Fruit fly (Drosophila melanogaster): ENCODE data around the gene CG10300.

Gene CG10300

dm6 chr3R:23752728-23753127 lies 41.4 kb downstream of the CG10300 start, which contains the start of the genes RanBP3 and Rpt5:
Gene RanBP3, minus strand, starts transcription at chr3R:23752834.
Gene Rpt5, plus strand, starts transcription at chr3R:23752876.
- TF ChIP-seq CG33017 (tag; optimal IDR thresholded peaks at IDR 0.05) = peak; percentile 59
- TF ChIP-seq cic (GFP tag; optimal IDR thresholded peaks at IDR 0.05) = peak; percentile 37
- TF ChIP-seq CG12768 (GFP tag; optimal IDR thresholded peaks at IDR 0.05) = peak; percentile 86
- TF ChIP-seq toe (GFP tag; optimal IDR thresholded peaks at IDR 0.05) = peak; percentile 26
- peak; percentile 67 for TF ChIP-seq bab1 (GFP tag; optimal IDR thresholded peaks at IDR 0.05)
- no peak for TF ChIP-seq kay (GFP tag; ENCODE audit: borderline replicate concordance)
- TF ChIP-seq CG7045 (GFP tag; optimal IDR thresholded peaks at IDR 0.05) = peak; percentile 55
- TF ChIP-seq CG11617 (GFP tag; optimal IDR thresholded peaks at IDR 0.05) = peak; percentile 70
- TF ChIP-seq Hr96 (GFP tag; optimal IDR thresholded peaks at IDR 0.05) = no peak
- peak; percentile 77 for TF ChIP-seq pad (GFP tag; optimal IDR thresholded peaks at IDR 0.05)
- TF ChIP-seq CG14711 (tag; optimal IDR thresholded peaks at IDR 0.05) = peak; percentile 75
- TF ChIP-seq Clk (GFP tag; optimal IDR thresholded peaks at IDR 0.05) = peak; percentile 40
- TF ChIP-seq cnc (optimal IDR thresholded peaks at IDR 0.05) = peak; percentile 56 to 92
- TF ChIP-seq CG1620 (GFP tag; optimal IDR thresholded peaks at IDR 0.05) = peak; percentile 82
- peak; percentile 80 for TF ChIP-seq CG7101 (tag; optimal IDR thresholded peaks at IDR 0.05)
- TF ChIP-seq Mnt (GFP tag; optimal IDR thresholded peaks at IDR 0.05) = peak; percentile 68
- TF ChIP-seq tj (GFP tag; optimal IDR thresholded peaks at IDR 0.05) = no peak
- no peak for TF ChIP-seq CG5204 (GFP tag; optimal IDR thresholded peaks at IDR 0.05)
- TF ChIP-seq ovo (GFP tag; optimal IDR thresholded peaks at IDR 0.05) = peak; percentile 12
- peak; percentile 81 for TF ChIP-seq Crg-1 (GFP tag; optimal IDR thresholded peaks at IDR 0.05)

dm6 chr3R:23757912-23758607 lies 46.7 kb downstream of the CG10300 start, which contains the start of the genes PTPMT1 and Hrd3:
Gene PTPMT1, plus strand, starts transcription at chr3R:23758339.
Gene Hrd3, minus strand, starts transcription at chr3R:23758557.
- TF ChIP-seq tj (GFP tag; optimal IDR thresholded peaks at IDR 0.05) = peak; percentile 93
- TF ChIP-seq toe (GFP tag; optimal IDR thresholded peaks at IDR 0.05) = peak; percentile 99
- TF ChIP-seq Hr96 (GFP tag; optimal IDR thresholded peaks at IDR 0.05) = peak; percentile 98
- no peak for TF ChIP-seq kay (GFP tag; ENCODE audit: borderline replicate concordance)
- TF ChIP-seq Crg-1 (GFP tag; optimal IDR thresholded peaks at IDR 0.05) = peak; percentile 98
- TF ChIP-seq ovo (GFP tag; optimal IDR thresholded peaks at IDR 0.05) = peak; percentile 95
- TF ChIP-seq bab1 (GFP tag; optimal IDR thresholded peaks at IDR 0.05) = peak; percentile 96
- TF ChIP-seq CG5204 (GFP tag; optimal IDR thresholded peaks at IDR 0.05) = peak; percentile 99
- peak; percentile 100 for TF ChIP-seq CG11617 (GFP tag; optimal IDR thresholded peaks at IDR 0.05)
- peak; percentile 88 for TF ChIP-seq cic (GFP tag; optimal IDR thresholded peaks at IDR 0.05)
- TF ChIP-seq CG1620 (GFP tag; optimal IDR thresholded peaks at IDR 0.05) = peak; percentile 99
- peak; percentile 95 for TF ChIP-seq Mnt (GFP tag; optimal IDR thresholded peaks at IDR 0.05)
- peak; percentile 94 for TF ChIP-seq CG14711 (tag; optimal IDR thresholded peaks at IDR 0.05)
- TF ChIP-seq CG7045 (GFP tag; optimal IDR thresholded peaks at IDR 0.05) = peak; percentile 99
- peak; percentile 97 for TF ChIP-seq CG33017 (tag; optimal IDR thresholded peaks at IDR 0.05)
- peak; percentile 98 for TF ChIP-seq CG7101 (tag; optimal IDR thresholded peaks at IDR 0.05)
- no peak for TF ChIP-seq cnc (optimal IDR thresholded peaks at IDR 0.05)
- peak; percentile 97 for TF ChIP-seq Clk (GFP tag; optimal IDR thresholded peaks at IDR 0.05)
- peak; percentile 95 for TF ChIP-seq pad (GFP tag; optimal IDR thresholded peaks at IDR 0.05)
- peak; percentile 99 for TF ChIP-seq CG12768 (GFP tag; optimal IDR thresholded peaks at IDR 0.05)

dm6 chr3R:23760219-23761018 lies 49.1 kb downstream of the CG10300 start, which contains the start of gene SdhD:
Gene SdhD, minus strand, starts transcription at chr3R:23760600.
- TF ChIP-seq CG11617 (GFP tag; optimal IDR thresholded peaks at IDR 0.05) (peak; percentile 37), tj (GFP tag; optimal IDR thresholded peaks at IDR 0.05) (no peak), CG12768 (GFP tag; optimal IDR thresholded peaks at IDR 0.05) (peak; percentile 64), ovo (GFP tag; optimal IDR thresholded peaks at IDR 0.05) (peak; percentile 0), Clk (GFP tag; optimal IDR thresholded peaks at IDR 0.05) (no peak), CG14711 (tag; optimal IDR thresholded peaks at IDR 0.05) (peak; percentile 55), Mnt (GFP tag; optimal IDR thresholded peaks at IDR 0.05) (peak; percentile 48), CG7045 (GFP tag; optimal IDR thresholded peaks at IDR 0.05) (no peak), cic (GFP tag; optimal IDR thresholded peaks at IDR 0.05) (peak; percentile 24), Hr96 (GFP tag; optimal IDR thresholded peaks at IDR 0.05) (no peak), CG33017 (tag; optimal IDR thresholded peaks at IDR 0.05) (peak; percentile 46), CG1620 (GFP tag; optimal IDR thresholded peaks at IDR 0.05) (peak; percentile 60), pad (GFP tag; optimal IDR thresholded peaks at IDR 0.05) (peak; percentile 47), bab1 (GFP tag; optimal IDR thresholded peaks at IDR 0.05) (peak; percentile 70), kay (GFP tag; ENCODE audit: borderline replicate concordance) (peak; percentile 93), Crg-1 (GFP tag; optimal IDR thresholded peaks at IDR 0.05) (peak; percentile 40), toe (GFP tag; optimal IDR thresholded peaks at IDR 0.05) (peak; percentile 9), CG7101 (tag; optimal IDR thresholded peaks at IDR 0.05) (peak; percentile 57)
